Worm (Caenorhabditis elegans): ENCODE results near the gene mmaa-1.

DNA sequence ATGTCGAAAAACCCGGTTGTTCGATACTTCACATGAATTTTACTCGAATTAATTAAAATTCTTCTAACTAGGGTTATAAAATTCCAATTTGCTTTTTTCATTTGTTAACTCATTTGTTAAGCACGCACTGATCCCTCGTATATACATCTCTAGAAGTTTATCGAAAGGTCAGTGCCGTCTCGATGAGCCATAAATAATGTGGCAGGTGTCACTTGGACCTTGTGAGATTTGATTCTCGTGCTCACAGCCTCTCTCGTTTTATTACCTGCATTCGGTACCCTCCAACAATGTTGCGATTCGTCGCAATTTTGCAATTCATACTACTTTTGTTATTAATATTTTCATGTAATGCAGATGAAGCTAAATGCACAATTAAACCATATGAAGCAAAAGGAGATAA, 15.4 kb upstream of the mmaa-1 start, which contains the start of gene spon-1:
- TF ChIP-seq nfya-1 (tag; optimal IDR thresholded peaks at IDR 0.05) (no peak), ceh-19 (GFP tag; optimal IDR thresholded peaks at IDR 0.05) (no peak), ceh-48 (tag; optimal IDR thresholded peaks at IDR 0.05) (no peak), sdc-2 (tag; optimal IDR thresholded peaks at IDR 0.05) (no peak)

Data from whole organism, late embryonic.